Worm (Caenorhabditis elegans): ENCODE data around the gene irld-23.

irld-23 gene

DNA sequence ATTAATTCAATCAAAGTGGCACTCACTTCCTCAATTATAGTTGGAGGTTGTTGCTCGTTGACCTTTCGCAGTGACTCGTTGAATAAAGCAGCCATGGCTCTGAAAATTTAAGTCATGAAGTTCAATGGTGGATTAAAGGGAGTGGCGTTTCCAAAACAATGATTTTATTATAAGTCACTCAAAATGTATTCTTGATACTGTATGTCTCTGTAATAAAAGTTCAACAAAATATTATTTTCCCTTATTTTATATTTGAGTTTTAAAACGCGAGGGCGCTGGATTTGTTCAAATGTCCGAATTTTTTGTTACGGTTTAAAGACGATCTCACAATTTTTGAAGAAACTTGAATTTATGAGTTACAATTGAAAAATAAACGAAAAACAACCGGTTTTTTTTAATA is 8.4 kb downstream of the irld-23 start, which contains the start of gene C30G4.4:
Gene C30G4.4 (minus strand): TSS at position 101 of the 400 bp plus-strand sequence.
- no peak for TF ChIP-seq ztf-23 (GFP tag; IDR thresholded peaks at IDR 0.05)
- no peak for TF ChIP-seq tab-1 (GFP tag; IDR thresholded peaks at IDR 0.05)

DNA sequence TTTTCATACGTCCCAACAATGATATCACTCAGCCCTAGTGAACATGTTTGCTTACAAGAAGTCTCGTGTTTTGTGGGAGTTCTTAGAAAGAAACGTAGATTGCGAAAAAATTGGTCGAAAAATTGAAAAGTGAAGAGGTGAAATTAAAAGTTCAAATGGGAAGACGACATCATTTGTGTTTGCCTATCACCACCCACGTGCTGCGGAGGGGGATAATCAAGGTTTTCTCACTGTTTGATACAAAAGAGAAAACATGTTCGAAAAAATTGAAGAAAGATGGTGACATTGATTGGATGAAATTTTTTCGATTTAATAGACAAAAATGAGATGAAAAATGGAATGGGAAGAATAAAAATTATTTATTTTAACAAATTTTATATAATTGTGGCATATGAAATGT is 10.0 kb downstream of the irld-23 start:
- TF ChIP-seq tab-1 (GFP tag; IDR thresholded peaks at IDR 0.05) (no peak), ztf-23 (GFP tag; IDR thresholded peaks at IDR 0.05) (no peak), klf-2 (GFP tag; conservative IDR thresholded peaks at IDR 0.05) (no peak), T22C8.4 (GFP tag; IDR thresholded peaks at IDR 0.05) (no peak), med-1 (GFP tag; optimal IDR thresholded peaks at IDR 0.05; ENCODE audit: insufficient read depth) (no peak), ref-1 (GFP tag; conservative IDR thresholded peaks at IDR 0.05) (no peak), cog-1 (tag; optimal IDR thresholded peaks at IDR 0.05) (no peak), flt-1 (GFP tag; IDR thresholded peaks at IDR 0.05) (no peak), ztf-29 (GFP tag; IDR thresholded peaks at IDR 0.05) (no peak)

ce11 chrX:17066937-17067336 is 13.5 kb downstream of the irld-23 start:
- no peak for TF ChIP-seq ref-1 (GFP tag; conservative IDR thresholded peaks at IDR 0.05)

ce11 chrX:17064820-17065219 is 15.7 kb downstream of the irld-23 start:
- TF ChIP-seq cog-1 (tag; optimal IDR thresholded peaks at IDR 0.05) (no peak), ztf-29 (GFP tag; IDR thresholded peaks at IDR 0.05) (no peak), ref-1 (GFP tag; conservative IDR thresholded peaks at IDR 0.05) (no peak), klf-2 (GFP tag; conservative IDR thresholded peaks at IDR 0.05) (no peak), med-1 (GFP tag; optimal IDR thresholded peaks at IDR 0.05; ENCODE audit: insufficient read depth) (no peak), ztf-23 (GFP tag; IDR thresholded peaks at IDR 0.05) (no peak)

DNA sequence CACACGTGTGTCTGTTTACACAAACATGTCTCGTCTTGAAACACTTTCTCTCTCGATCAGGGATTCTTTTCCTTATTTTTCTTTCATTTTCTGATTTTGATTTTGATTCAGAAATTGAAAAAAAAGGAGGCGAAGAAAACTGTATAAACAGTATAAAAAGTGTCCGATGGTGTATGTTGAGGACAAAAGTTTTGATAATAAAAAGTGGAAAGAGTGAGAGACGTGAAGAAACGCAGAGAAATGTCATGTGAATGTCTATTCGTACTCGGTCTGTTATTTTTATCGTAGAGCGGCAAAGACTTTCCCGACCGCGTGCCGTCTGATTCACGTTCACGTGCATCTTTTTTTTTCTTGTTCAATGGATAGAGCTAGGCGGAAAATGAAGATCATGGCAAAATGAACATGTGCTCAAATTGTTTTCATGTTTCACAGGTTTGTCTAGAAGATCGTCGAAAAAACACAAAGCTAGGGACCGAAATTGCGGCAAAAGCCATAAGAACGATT is 16.7 kb downstream of the irld-23 start:
- no peak for TF ChIP-seq ztf-29 (GFP tag; IDR thresholded peaks at IDR 0.05)
- no peak for TF ChIP-seq T22C8.4 (GFP tag; IDR thresholded peaks at IDR 0.05)
- no peak for TF ChIP-seq ztf-23 (GFP tag; IDR thresholded peaks at IDR 0.05)
- TF ChIP-seq ref-1 (GFP tag; conservative IDR thresholded peaks at IDR 0.05): no peak
- no peak for TF ChIP-seq tab-1 (GFP tag; IDR thresholded peaks at IDR 0.05)
- no peak for TF ChIP-seq cog-1 (tag; optimal IDR thresholded peaks at IDR 0.05)

DNA sequence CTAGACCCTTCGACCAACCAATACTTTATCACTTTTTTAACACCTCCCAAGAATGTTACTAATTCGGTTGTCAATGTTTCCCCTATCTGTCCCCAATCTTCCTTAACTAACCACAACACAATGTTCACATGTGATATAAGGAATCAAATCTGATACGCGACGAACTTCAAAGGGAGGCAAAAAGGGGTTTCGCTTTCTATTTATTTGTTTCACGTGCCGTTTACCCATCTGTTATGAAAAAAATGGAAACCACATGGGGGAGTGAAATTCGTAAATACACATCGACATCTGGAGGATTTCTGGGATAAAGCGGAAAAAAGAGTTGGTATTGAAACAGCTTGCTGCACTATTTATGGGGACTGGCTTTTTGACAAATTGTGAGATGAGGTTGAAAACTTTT is 18.3 kb downstream of the irld-23 start:
- TF ChIP-seq T22C8.4 (GFP tag; IDR thresholded peaks at IDR 0.05) (no peak), tab-1 (GFP tag; IDR thresholded peaks at IDR 0.05) (no peak), ztf-29 (GFP tag; IDR thresholded peaks at IDR 0.05) (no peak), cog-1 (tag; optimal IDR thresholded peaks at IDR 0.05) (no peak)

- no peak for TF ChIP-seq klf-2 (GFP tag; conservative IDR thresholded peaks at IDR 0.05)
- no peak for TF ChIP-seq ref-1 (GFP tag; conservative IDR thresholded peaks at IDR 0.05)
- no peak for TF ChIP-seq med-1 (GFP tag; optimal IDR thresholded peaks at IDR 0.05; ENCODE audit: insufficient read depth)
- no peak for TF ChIP-seq ztf-29 (GFP tag; IDR thresholded peaks at IDR 0.05)
- no peak for TF ChIP-seq tab-1 (GFP tag; IDR thresholded peaks at IDR 0.05)
- no peak for TF ChIP-seq T22C8.4 (GFP tag; IDR thresholded peaks at IDR 0.05)
- TF ChIP-seq flt-1 (GFP tag; IDR thresholded peaks at IDR 0.05): no peak
- TF ChIP-seq ztf-23 (GFP tag; IDR thresholded peaks at IDR 0.05): no peak
- TF ChIP-seq cog-1 (tag; optimal IDR thresholded peaks at IDR 0.05): no peak
These were observed 20.7 kb downstream of the irld-23 start for ce11 chrX:17059760-17060159.

ce11 chrX:17058340-17058739 is 22.1 kb downstream of the irld-23 start:
- TF ChIP-seq T22C8.4 (GFP tag; IDR thresholded peaks at IDR 0.05) (no peak), ztf-23 (GFP tag; IDR thresholded peaks at IDR 0.05) (0 out of 2 replicates have a peak, but pooled peaks have one; percentile 25)

- no peak for TF ChIP-seq flt-1 (GFP tag; IDR thresholded peaks at IDR 0.05)
These were observed 24.4 kb downstream of the irld-23 start for ce11 chrX:17055836-17056783.

DNA sequence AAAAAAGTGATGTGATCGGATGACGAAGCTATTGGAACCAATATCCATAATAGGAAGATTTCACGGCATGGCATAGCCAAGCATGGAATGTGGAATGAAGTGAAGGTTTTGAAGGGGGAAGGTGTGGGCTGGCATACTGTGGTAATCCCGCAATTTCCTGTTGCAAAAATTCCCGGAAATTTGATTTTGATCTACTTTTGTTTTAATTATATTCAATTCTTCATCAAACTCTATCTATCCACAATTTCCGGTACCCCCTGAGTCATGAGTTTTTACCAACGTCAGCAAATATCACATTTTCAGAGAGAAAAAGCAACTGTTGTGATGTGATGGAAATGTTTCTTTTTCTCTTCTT is 25.0 kb downstream of the irld-23 start, which contains the start of gene gcy-11:
Gene gcy-11 (minus strand): TSS at position 101 of the 355 bp plus-strand sequence.
- TF ChIP-seq T22C8.4 (GFP tag; IDR thresholded peaks at IDR 0.05) (no peak), klf-2 (GFP tag; conservative IDR thresholded peaks at IDR 0.05) (no peak), ztf-23 (GFP tag; IDR thresholded peaks at IDR 0.05) (no peak), med-1 (GFP tag; optimal IDR thresholded peaks at IDR 0.05; ENCODE audit: insufficient read depth) (no peak), ztf-29 (GFP tag; IDR thresholded peaks at IDR 0.05) (no peak), tab-1 (GFP tag; IDR thresholded peaks at IDR 0.05) (no peak), cog-1 (tag; optimal IDR thresholded peaks at IDR 0.05) (no peak), ref-1 (GFP tag; conservative IDR thresholded peaks at IDR 0.05) (no peak), flt-1 (GFP tag; IDR thresholded peaks at IDR 0.05) (no peak)

DNA sequence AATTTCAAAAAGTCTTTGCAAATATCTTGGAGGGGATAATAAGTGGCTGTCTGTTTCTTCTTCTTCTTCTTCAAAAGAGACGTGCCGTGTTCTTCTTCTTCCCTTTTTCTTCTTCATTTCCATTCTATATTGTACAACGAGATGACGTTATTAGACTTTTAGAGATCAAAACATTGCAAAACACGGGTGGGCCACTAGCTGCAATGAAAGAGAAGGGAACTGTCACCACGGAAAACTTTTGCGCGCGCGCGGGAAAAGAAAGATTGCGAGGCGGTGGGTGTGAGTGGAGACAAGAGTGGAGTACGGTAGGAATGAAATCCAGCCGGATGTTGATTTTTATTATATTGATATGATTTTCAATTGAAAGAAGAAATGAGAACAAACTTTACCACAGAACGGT is 26.4 kb downstream of the irld-23 start:
- TF ChIP-seq med-1 (GFP tag; optimal IDR thresholded peaks at IDR 0.05; ENCODE audit: insufficient read depth): no peak
- TF ChIP-seq klf-2 (GFP tag; conservative IDR thresholded peaks at IDR 0.05): no peak
- TF ChIP-seq T22C8.4 (GFP tag; IDR thresholded peaks at IDR 0.05): no peak
- TF ChIP-seq flt-1 (GFP tag; IDR thresholded peaks at IDR 0.05): no peak
- TF ChIP-seq tab-1 (GFP tag; IDR thresholded peaks at IDR 0.05): no peak
- no peak for TF ChIP-seq ztf-29 (GFP tag; IDR thresholded peaks at IDR 0.05)
- no peak for TF ChIP-seq ref-1 (GFP tag; conservative IDR thresholded peaks at IDR 0.05)
- TF ChIP-seq ztf-23 (GFP tag; IDR thresholded peaks at IDR 0.05): no peak
- no peak for TF ChIP-seq cog-1 (tag; optimal IDR thresholded peaks at IDR 0.05)

Measured in whole organism, midembryonic.